Fruit fly (Drosophila melanogaster): ENCODE data around the gene Pgd.
A peak's percentile ranks its signal among the peaks of the same experiment; 100 is the strongest.

Pgd gene

DNA sequence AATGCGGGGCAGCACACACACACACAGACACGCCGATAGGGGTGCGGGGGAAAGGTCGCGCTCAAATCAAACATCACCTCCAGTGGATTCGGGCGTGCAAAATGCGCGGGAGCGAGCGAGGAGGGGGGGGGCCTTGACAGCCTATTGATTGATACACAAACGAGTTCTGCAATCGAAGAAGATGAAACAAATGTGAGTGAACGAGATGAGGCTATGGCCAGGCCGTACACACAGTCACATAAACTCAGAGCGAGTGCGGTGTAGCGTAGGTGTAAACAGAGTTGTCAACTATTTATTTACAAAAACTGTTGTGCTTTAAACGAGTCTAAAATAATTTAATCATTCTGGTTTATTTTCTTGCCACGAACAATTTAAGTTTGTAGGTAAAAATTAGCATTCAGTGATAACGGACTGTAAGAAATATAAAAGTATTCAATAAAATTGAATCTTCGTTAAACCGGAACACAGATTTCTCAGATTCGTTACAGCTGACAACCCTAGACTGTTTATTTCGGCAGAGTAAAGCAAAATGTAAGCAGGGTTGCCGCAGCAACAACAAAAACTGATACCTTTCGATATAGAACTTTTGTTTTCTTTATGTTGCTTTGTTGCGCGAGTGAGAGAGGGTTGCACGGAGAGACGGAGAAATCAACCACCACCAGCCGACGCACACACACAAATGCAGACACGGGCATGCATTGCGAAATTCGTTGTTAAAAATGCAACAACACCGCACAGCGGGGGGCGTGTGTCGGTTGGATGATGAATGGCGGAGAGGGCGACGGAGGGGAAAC is 9.8 kb upstream of the Pgd start:
- TF ChIP-seq CG17801 (GFP tag; optimal IDR thresholded peaks at IDR 0.05; ENCODE audit: partially characterized antibody): peak; percentile 88

DNA sequence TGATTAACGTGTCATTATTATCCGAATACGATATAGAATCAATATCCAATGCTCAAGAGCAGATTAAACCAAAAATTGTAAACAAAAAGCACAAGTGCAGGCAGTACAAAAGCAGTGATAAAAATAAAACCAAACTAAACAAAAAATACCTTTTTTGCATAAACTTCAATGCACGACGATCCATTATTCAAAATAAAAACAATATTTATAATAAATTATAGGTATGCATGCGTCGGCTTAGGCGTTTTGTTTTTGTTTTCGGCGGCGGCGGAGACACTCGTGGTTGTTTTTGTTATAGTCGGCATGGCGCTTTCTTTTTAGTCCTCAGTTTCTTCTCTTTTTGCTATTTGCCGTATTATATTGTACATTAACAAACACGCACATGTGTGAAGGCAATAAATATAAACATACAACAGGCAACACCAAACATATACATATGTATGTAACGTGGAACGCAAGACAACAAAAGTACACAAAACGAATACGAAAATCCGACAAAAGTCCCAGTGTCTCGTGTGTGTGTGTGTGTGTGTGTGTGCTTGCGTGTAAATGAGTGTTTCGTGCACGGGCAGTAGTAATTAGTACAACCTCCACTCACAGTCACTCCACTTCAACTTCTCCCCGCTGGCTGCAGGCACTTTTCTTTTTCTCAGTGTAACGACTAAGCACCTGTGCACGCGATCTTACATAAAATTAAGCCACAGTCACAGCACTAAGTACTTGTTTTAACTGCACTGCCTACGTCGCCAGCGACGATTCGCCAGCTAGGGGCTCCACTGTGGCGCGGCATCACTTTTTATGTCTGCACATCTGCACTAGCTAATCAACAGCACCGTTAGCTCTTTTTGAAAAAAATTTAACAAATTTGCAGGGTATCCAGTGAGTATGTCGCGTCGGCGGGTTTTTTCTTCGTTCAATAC is 8.8 kb upstream of the Pgd start:
- TF ChIP-seq CG17801 (GFP tag; optimal IDR thresholded peaks at IDR 0.05; ENCODE audit: partially characterized antibody): no peak

DNA sequence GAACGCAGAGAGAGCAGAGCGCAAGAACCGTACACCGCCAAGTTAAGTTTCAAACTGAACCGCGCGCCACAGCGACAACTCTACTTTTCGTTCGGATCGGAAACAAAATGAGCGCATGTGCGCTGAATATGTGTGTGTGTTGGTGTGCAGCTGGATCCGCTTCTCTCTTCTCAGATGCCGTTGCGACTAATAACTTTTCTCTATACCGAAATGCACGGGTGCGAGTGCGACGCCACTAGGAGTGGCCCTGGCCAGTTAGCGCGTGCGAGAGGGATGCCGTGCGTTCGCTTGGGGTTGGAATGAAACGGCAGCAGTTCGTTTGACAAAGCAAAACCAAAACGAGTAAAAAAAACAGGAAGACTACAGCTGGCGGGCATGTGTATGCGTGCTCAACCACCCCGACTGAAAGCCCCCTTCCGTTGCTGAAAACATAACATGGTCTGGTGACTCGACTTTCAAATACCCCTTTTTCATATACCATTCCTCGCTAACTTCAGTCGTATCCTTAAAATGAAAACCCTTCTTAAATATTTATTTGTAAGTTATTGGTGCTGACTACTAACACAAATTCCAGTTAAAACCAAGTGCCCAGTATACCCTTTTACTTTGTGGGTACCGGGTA is 8.0 kb upstream of the Pgd start:
- TF ChIP-seq CG17801 (GFP tag; optimal IDR thresholded peaks at IDR 0.05; ENCODE audit: partially characterized antibody): peak; percentile 97

DNA sequence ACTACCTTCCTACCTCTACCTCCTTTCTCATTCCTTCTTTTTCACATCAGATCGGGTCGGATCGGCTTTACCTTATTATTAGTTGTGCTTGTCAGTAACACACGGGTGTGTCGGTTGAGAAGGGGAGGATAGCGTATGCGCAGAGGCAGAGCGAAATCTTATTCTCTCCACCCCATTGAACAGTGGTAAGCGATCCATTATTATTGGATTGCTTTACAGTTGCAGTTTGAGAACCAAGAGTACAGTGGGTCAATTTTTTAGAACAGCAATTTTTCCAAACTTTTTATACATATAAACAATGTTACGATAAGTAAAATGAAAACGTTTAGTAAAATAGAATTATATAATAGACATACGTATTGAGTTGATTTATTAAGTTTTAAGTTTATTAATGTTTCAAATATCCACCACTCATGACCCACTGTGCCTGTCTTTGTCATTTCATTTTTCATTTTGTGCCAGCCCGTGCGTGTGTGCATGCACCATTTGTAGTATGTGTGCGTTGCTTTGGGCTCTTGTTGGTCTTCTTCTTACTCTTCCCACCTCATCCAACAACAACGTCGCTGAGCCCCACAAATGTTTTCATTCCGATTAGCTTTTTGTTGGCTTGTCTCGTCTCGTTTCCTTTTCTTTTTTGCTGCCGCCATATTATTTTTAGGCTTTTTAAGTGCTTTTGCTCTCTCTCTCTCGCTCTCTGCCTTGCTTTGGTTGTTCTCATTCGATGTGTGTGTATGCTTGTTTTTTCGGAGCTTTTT is 7.2 kb upstream of the Pgd start:
- TF ChIP-seq CG17801 (GFP tag; optimal IDR thresholded peaks at IDR 0.05; ENCODE audit: partially characterized antibody): peak; percentile 97

DNA sequence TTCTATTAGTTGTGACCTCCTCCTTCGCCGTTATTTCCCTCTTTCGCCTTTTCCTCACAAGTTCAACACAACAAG is 6.8 kb upstream of the Pgd start, which contains the start of gene ph-p:
ph-p (minus strand) TSS at position 30 of the 75 bp plus-strand sequence.
- TF ChIP-seq CG17801 (GFP tag; optimal IDR thresholded peaks at IDR 0.05; ENCODE audit: partially characterized antibody): no peak

DNA sequence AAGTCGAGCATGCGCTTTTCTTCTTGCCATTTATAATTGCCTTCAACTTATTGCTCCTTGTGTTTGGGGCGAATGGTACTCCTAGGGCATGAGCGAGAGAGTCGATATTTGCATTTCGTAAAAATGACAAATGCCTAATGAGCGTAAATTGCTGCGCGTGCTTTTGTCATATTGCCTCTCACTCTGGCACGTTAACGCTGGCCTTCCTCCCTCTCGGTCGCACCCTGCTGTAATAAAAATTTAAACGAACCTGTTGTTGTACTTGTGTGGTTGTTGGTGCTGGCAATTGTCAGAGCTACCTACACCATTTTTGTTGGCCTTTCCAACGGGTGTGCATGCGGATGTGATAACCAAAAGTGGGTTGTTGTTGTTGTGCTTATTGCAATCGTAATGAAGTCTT is 6.5 kb upstream of the Pgd start:
- no peak for TF ChIP-seq CG17801 (GFP tag; optimal IDR thresholded peaks at IDR 0.05; ENCODE audit: partially characterized antibody)

DNA sequence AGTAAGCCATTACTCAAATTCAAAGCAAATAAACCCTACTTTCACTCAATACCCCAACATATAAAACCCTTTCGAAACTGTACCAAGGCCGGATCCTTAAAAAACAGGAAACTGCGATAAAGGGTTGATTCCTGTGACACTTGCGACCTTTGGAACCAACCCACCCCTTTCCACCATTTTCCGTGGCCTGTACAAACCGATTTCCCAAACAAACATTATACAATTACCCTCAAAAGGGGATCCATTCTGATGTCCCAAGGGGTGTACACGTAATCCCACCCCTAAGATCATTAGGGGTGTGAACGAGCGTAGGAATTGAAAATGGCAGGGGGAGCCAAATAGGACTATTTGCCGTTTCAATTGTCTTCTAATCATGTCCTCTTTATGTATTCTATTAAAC is 5.3 kb upstream of the Pgd start:
- TF ChIP-seq CG17801 (GFP tag; optimal IDR thresholded peaks at IDR 0.05; ENCODE audit: partially characterized antibody): no peak

DNA sequence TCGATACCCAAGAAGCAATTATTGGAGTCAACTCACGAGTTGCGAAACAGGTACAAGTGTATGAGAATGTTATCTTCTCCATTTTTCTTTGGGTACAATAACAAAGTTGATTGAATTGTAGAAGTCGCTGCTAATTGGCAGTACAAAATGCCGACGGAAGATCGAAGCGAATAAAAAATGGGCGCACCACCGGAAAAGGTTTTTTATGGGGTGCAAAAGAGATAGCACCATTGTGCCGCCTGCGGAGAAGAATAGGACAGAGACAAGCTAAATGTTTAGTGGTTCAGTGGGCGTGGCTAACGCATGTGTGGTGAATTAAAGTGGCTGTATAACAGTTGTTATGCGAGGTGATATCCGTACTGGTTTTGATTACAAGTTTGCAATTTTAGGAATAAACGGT is 4.4 kb upstream of the Pgd start:
- no peak for TF ChIP-seq CG17801 (GFP tag; optimal IDR thresholded peaks at IDR 0.05; ENCODE audit: partially characterized antibody)

DNA sequence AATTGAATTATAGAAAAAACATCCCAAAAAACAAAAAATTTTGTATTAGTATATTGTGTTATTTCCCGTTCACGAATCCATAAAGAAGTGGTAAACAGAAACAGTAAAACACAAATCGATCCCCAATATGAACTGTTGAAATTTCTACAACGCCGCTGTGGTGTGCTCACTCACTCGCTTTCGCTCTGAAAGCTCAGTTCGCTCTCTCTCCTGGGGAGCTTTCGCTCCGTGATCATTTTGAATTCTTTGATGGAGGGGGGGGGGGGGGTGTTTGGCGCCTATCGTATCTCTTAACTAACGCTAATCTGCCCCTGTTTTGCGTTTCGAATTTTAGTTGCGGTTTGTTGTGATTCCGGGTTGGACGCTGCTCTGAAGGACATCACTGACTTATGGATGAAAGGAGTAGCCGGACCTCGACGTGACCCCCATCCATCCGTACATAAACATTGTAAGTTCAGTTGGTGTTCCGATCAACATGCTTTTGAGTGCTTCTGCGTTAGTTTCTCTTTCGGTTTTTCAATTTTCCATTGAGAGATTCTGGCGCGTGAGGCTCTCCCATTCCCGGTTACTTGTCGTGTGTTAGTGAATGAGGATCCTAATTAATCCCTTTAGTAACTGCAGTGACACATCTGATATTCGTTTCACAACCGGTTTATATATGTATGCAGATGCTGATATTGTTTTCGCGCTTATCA is 3.6 kb upstream of the Pgd start, which contains the start of gene D2hgdh:
D2hgdh (plus strand) TSS at position 331 of the 695 bp plus-strand sequence.
- peak; percentile 2 for TF ChIP-seq CG17801 (GFP tag; optimal IDR thresholded peaks at IDR 0.05; ENCODE audit: partially characterized antibody)

DNA sequence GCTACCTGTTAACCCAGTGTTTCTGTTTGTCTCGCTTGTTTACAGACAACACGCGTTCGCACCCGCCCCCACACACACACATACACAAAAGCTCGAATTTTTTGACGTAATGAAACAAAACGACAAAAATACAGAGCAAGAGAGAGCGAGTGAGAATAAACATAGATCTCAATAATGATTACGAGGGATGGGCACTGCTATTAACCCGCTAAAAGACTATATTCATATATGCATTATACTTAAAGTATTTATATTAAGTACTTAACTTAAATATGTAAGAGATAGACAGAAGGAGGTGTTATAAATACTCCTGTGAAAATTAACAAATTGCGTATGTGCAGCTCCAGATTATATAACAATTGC is 3.1 kb upstream of the Pgd start:
- TF ChIP-seq CG17801 (GFP tag; optimal IDR thresholded peaks at IDR 0.05; ENCODE audit: partially characterized antibody): peak; percentile 53

DNA sequence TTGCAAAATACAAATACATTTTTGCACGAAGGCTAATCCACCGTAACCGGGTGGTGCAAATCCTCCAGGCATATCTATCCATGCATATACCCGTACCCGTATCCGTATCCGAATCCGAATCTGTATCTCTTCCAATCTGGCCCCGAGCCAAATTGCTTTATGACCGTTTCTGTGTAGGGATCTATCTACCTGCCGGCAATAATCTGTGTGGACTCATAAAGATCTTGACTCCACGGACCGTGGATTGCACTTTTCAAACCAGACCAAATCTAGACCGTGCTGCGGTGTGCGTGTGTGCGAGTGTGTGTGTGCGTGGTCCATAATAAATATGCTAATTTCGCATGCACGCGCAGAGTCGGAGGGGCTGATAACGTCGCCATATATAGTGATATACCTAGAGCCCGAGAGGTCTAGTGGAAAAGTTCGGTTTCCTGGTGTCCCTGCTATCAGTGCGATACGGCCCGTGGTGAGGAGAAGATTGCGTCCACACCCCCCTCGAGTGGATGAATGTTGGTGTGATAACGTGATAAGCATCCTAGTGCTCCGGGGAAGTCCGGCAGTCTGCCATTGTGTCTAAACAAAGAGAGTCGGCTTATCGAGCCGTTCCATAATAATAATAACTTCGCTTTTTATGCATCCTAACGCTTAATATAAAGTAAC is 2.5 kb upstream of the Pgd start:
- TF ChIP-seq CG17801 (GFP tag; optimal IDR thresholded peaks at IDR 0.05; ENCODE audit: partially characterized antibody): no peak

DNA sequence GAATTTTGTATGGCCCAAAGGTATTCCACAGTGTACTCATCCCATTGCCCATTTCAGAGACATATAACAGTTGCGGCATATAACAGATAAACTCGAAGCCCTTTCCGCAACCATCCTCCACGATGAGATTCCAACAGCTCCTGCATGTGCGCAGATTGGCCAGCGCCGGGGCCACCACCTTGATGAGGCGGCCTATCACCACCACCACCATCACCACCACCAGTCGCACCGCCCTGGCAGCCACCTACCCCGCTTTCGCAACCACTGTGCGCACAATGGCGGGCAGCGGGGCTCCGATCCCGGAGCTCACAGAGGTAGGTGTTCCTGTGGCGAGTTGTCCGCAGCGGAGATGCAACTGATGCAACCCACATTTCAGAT is 2.0 kb upstream of the Pgd start:
- no peak for TF ChIP-seq CG17801 (GFP tag; optimal IDR thresholded peaks at IDR 0.05; ENCODE audit: partially characterized antibody)

DNA sequence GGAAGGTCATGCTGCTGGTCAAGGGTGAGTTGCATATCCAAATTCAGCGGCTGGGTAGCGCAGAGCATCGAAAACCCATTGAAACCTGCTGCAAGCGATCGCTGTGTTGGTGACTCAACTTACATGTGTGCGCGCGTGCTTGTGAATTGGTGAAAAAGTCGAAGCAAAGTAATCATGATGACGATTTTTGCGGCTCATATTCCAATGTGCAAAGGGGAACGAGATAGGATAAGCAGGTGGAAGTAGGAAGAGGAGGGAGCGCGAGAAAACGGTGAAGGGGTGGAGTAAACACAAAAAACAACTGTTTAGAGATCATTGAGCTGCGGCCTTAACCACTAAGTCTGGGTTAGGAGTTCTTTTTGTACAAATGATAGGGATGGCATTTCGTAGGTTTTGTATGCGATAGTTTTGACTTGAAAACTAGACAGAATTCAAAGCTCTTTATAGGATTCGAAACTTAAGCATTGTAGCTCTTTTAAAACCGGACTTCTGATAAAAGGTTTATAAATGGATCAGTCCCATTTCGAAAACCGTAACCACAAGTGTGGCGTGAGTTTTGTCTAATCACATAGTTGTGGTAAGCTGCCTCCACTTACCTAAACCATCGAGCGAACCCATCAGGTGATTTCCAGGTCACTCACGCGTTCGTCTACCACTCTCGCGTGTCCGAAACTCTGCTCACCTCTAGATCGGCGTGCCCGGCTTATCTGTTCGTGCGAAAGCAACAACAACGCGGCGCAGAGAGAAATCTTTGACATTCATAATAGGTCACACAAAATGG is 944 bp downstream of the Pgd start:
- peak; percentile 80 for TF ChIP-seq CG17801 (GFP tag; optimal IDR thresholded peaks at IDR 0.05; ENCODE audit: partially characterized antibody)

DNA sequence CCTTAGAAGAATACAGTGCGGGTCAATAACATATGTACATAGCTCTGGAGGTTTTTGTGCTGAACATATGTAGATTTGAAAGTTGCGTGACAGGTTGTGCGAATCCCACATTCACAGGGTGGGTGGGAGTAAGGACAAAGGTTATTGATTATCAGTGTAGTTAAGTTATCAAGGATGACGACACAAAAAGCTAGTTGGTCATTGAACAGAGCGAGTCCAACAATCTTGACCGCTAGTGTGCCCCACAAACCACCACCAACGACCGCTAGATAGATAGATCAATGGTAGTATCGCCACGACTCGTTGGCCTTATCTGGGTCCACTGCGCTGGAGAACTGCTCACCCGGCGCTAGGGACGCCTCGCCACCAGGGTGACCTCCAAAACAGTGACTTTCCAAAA is 1.6 kb downstream of the Pgd start:
- no peak for TF ChIP-seq CG17801 (GFP tag; optimal IDR thresholded peaks at IDR 0.05; ENCODE audit: partially characterized antibody)
